Fruit fly (Drosophila melanogaster) whole organism, embryonic: ENCODE data around the gene Mvd.

Experiments
- Aef1 ChIP-seq: fragments of 200-800 bp; sonication (Bioruptor generic); IDR thresholded peaks from 3 replicates; pipeline ENCODE4 v1.3.6; 2022; ENCODE audit warnings: missing biosample characterization, missing genetic modification characterization
- CG1024 ChIP-seq: fragments of 200-800 bp; sonication (Bioruptor generic); IDR thresholded peaks from 2 replicates; pipeline ENCODE4 v1.3.6; 2022; ENCODE audit warnings: missing biosample characterization, missing genetic modification characterization
- CG11456 ChIP-seq: fragments of 200-800 bp; sonication (Bioruptor generic); IDR thresholded peaks from 3 replicates; pipeline ENCODE4 v1.3.6; 2022; ENCODE audit warnings: missing biosample characterization, missing genetic modification characterization
- CG12071 ChIP-seq: fragments of 200-800 bp; sonication (Bioruptor generic); optimal IDR thresholded peaks from 3 replicates; lab custom pipeline; 2018; ENCODE audit warnings: missing biosample characterization, mild to moderate bottlenecking, missing genetic modification characterization
- CG13287 ChIP-seq: fragments of 200-800 bp; sonication (Bioruptor generic); IDR thresholded peaks from 2 replicates; pipeline ENCODE4 v1.3.6; 2022; ENCODE audit warnings: missing biosample characterization, missing genetic modification characterization; ENCODE audit not compliant: partially characterized antibody
- CG16863 ChIP-seq: fragments of 200-800 bp; sonication (Bioruptor generic); optimal IDR thresholded peaks from 3 replicates; lab custom pipeline; 2016; ENCODE audit warnings: missing biosample characterization, missing genetic modification characterization
- CG2129 ChIP-seq: fragments of 200-800 bp; sonication (Bioruptor generic); IDR thresholded peaks from 2 replicates; pipeline ENCODE4 v1.3.6; 2022; ENCODE audit warnings: missing biosample characterization, missing genetic modification characterization; ENCODE audit not compliant: partially characterized antibody
- CG2202 ChIP-seq: fragments of 200-800 bp; sonication (Bioruptor generic); optimal IDR thresholded peaks from 2 replicates; lab custom pipeline; 2018; ENCODE audit warnings: missing biosample characterization, mild to moderate bottlenecking, missing genetic modification characterization
- CG42726 ChIP-seq: fragments of 200-800 bp; sonication (Bioruptor generic); IDR thresholded peaks from 2 replicates; pipeline ENCODE4 v1.3.6; 2022; ENCODE audit warnings: missing biosample characterization, missing genetic modification characterization; ENCODE audit not compliant: partially characterized antibody
- CG4360 ChIP-seq: fragments of 200-800 bp; sonication (Bioruptor generic); IDR thresholded peaks from 2 replicates; pipeline ENCODE4 v1.3.6; 2022; ENCODE audit warnings: missing biosample characterization, missing genetic modification characterization
- CG4854 ChIP-seq: fragments of 200-800 bp; sonication (Bioruptor generic); optimal IDR thresholded peaks from 2 replicates; lab custom pipeline; 2016; ENCODE audit warnings: missing biosample characterization, missing genetic modification characterization, inconsistent platforms
- CG7963 ChIP-seq: fragments of 200-800 bp; sonication (Bioruptor generic); IDR thresholded peaks from 3 replicates; pipeline ENCODE4 v1.3.6; 2022; ENCODE audit warnings: missing biosample characterization, missing genetic modification characterization; ENCODE audit not compliant: partially characterized antibody
- CG8290 ChIP-seq, 3 experiments: fragments of 200-800 bp; sonication (Bioruptor generic); optimal IDR thresholded peaks; 2 replicates each; lab custom pipeline; 2016 to 2019; ENCODE audit warnings: missing biosample characterization in 3 of 3, missing genetic modification characterization in 3 of 3, mild to moderate bottlenecking in 2 of 3, moderate library complexity in 1 of 3
- CG8359 ChIP-seq: fragments of 200-800 bp; sonication (Bioruptor generic); optimal IDR thresholded peaks from 2 replicates; lab custom pipeline; 2017; ENCODE audit warnings: missing biosample characterization, mild to moderate bottlenecking, missing genetic modification characterization, borderline replicate concordance
- Camta ChIP-seq: fragments of 200-800 bp; sonication (Bioruptor generic); optimal IDR thresholded peaks from 2 replicates; lab custom pipeline; 2016; ENCODE audit warnings: missing biosample characterization, missing genetic modification characterization
- D19B ChIP-seq: fragments of 200-800 bp; sonication (Bioruptor generic); optimal IDR thresholded peaks from 2 replicates; lab custom pipeline; 2017; ENCODE audit warnings: missing biosample characterization, mild to moderate bottlenecking, missing genetic modification characterization
- Fer1 ChIP-seq: fragments of 200-800 bp; sonication (Bioruptor generic); optimal IDR thresholded peaks from 2 replicates; lab custom pipeline; 2017; ENCODE audit warnings: missing biosample characterization, mild to moderate bottlenecking, missing genetic modification characterization
- Hand ChIP-seq: fragments of 200-800 bp; sonication (Bioruptor generic); optimal IDR thresholded peaks from 2 replicates; lab custom pipeline; 2017; ENCODE audit warnings: mild to moderate bottlenecking, missing biosample characterization, missing genetic modification reagents, missing genetic modification characterization
- Hr78 ChIP-seq, 2 experiments: fragments of 200-800 bp in 1 of 2; fragments of >200 bp in 1 of 2; sonication (Bioruptor generic) in 1 of 2; optimal IDR thresholded peaks; 2 replicates each; lab custom pipeline; 2017 to 2019; ENCODE audit warnings: missing biosample characterization in 2 of 2, missing genetic modification characterization in 2 of 2, mild to moderate bottlenecking in 1 of 2, moderate library complexity in 1 of 2
- MBD-R2 ChIP-seq: fragments of 200-800 bp; sonication (Bioruptor generic); IDR thresholded peaks from 2 replicates; pipeline ENCODE4 v1.3.6; 2022; ENCODE audit warnings: missing biosample characterization, missing genetic modification characterization
- MESR4 ChIP-seq: fragments of 200-800 bp; sonication (Bioruptor generic); optimal IDR thresholded peaks from 2 replicates; lab custom pipeline; 2018; ENCODE audit warnings: missing biosample characterization, mild to moderate bottlenecking, missing genetic modification characterization, moderate library complexity
- Med ChIP-seq: fragments of 200-800 bp; sonication (Bioruptor generic); peaks from one replicate; lab custom pipeline; 2016; ENCODE audit warnings: missing biosample characterization, missing genetic modification characterization, mild to moderate bottlenecking, inconsistent platforms, moderate library complexity
- Mes4 ChIP-seq: fragments of 200-800 bp; sonication (Bioruptor generic); optimal IDR thresholded peaks from 2 replicates; lab custom pipeline; 2016; ENCODE audit warnings: missing biosample characterization, missing genetic modification characterization
- Opbp ChIP-seq: fragments of 200-800 bp; sonication (Bioruptor generic); IDR thresholded peaks from 3 replicates; pipeline ENCODE4 v1.3.6; 2022; ENCODE audit warnings: missing biosample characterization, missing genetic modification characterization; ENCODE audit not compliant: partially characterized antibody
- Rfx ChIP-seq: fragments of 200-800 bp; sonication (Bioruptor generic); IDR thresholded peaks from 2 replicates; pipeline ENCODE4 v1.3.6; 2022; ENCODE audit warnings: missing biosample characterization, missing genetic modification characterization
- Scr ChIP-seq: fragments of 200-800 bp; sonication (Bioruptor generic); IDR thresholded peaks from 2 replicates; pipeline ENCODE4 v1.3.6; 2022; ENCODE audit warnings: missing biosample characterization, missing genetic modification characterization; ENCODE audit not compliant: partially characterized antibody
- Sin3A ChIP-seq: fragments of >200 bp; optimal IDR thresholded peaks from 2 replicates; lab custom pipeline; 2018
- Sry-δ ChIP-seq: fragments of 200-800 bp; sonication (Bioruptor generic); optimal IDR thresholded peaks from 2 replicates; lab custom pipeline; 2016; ENCODE audit warnings: missing biosample characterization, missing genetic modification characterization
- Stat92E ChIP-seq, 3 experiments: fragments of >200 bp in 2 of 3; fragments of 200-800 bp in 1 of 3; sonication (Bioruptor generic) in 1 of 3; optimal IDR thresholded peaks; 2 replicates each; lab custom pipeline; 2017 to 2019; ENCODE audit warnings: missing biosample characterization in 3 of 3, missing genetic modification characterization in 3 of 3, mild to moderate bottlenecking in 1 of 3, moderate library complexity in 1 of 3
- abd-A ChIP-seq: fragments of 200-800 bp; sonication (Bioruptor generic); optimal IDR thresholded peaks from 3 replicates; lab custom pipeline; 2019; ENCODE audit warnings: missing biosample characterization, mild to moderate bottlenecking, missing genetic modification characterization, moderate library complexity
- amos ChIP-seq: fragments of 200-800 bp; sonication (Bioruptor generic); IDR thresholded peaks from 2 replicates; pipeline ENCODE4 v1.3.6; 2022; ENCODE audit warnings: missing biosample characterization, missing genetic modification characterization; ENCODE audit not compliant: partially characterized antibody
- ap ChIP-seq: fragments of 200-800 bp; sonication (Bioruptor generic); IDR thresholded peaks from 2 replicates; pipeline ENCODE4 v1.3.6; 2022; ENCODE audit warnings: missing biosample characterization, missing genetic modification characterization
- btn ChIP-seq: fragments of 200-800 bp; sonication (Bioruptor generic); optimal IDR thresholded peaks from 2 replicates; lab custom pipeline; 2016; ENCODE audit warnings: missing biosample characterization, missing genetic modification characterization
- chinmo ChIP-seq: fragments of 200-800 bp; sonication (Bioruptor generic); IDR thresholded peaks from 4 replicates; pipeline ENCODE4 v1.3.6; 2022; ENCODE audit warnings: missing biosample characterization, missing genetic modification characterization; ENCODE audit not compliant: partially characterized antibody
- fd3F ChIP-seq: fragments of 200-800 bp; sonication (Bioruptor generic); optimal IDR thresholded peaks from 2 replicates; lab custom pipeline; 2018; ENCODE audit warnings: missing biosample characterization, mild to moderate bottlenecking, missing genetic modification characterization, moderate library complexity
- fd64A ChIP-seq: fragments of 200-800 bp; sonication (Bioruptor generic); optimal IDR thresholded peaks from 3 replicates; lab custom pipeline; 2018; ENCODE audit warnings: missing biosample characterization, mild to moderate bottlenecking, missing genetic modification characterization
- gfzf ChIP-seq: fragments of 200-800 bp; sonication (Bioruptor generic); optimal IDR thresholded peaks from 2 replicates; lab custom pipeline; 2016; ENCODE audit warnings: missing biosample characterization, mild to moderate bottlenecking, missing genetic modification characterization, moderate library complexity
- jigr1 ChIP-seq: fragments of 200-800 bp; sonication (Bioruptor generic); IDR thresholded peaks from 3 replicates; pipeline ENCODE4 v1.3.6; 2022; ENCODE audit warnings: missing biosample characterization, missing genetic modification characterization
- mld ChIP-seq: fragments of 200-800 bp; sonication (Bioruptor generic); IDR thresholded peaks from 3 replicates; pipeline ENCODE4 v1.3.6; 2022; ENCODE audit warnings: missing biosample characterization, missing genetic modification characterization; ENCODE audit not compliant: partially characterized antibody
- nerfin-2 ChIP-seq: fragments of 200-800 bp; sonication (Bioruptor generic); IDR thresholded peaks from 2 replicates; pipeline ENCODE4 v1.3.6; 2022; ENCODE audit warnings: missing biosample characterization, missing genetic modification characterization; ENCODE audit not compliant: partially characterized antibody
- nom ChIP-seq: fragments of 200-800 bp; sonication (Bioruptor generic); optimal IDR thresholded peaks from 2 replicates; lab custom pipeline; 2017; ENCODE audit warnings: missing biosample characterization, missing genetic modification characterization, mild to moderate bottlenecking, moderate library complexity, missing genetic modification reagents
- slbo ChIP-seq: fragments of 200-800 bp; sonication (Bioruptor generic); IDR thresholded peaks from 2 replicates; pipeline ENCODE4 v1.3.6; 2022; ENCODE audit warnings: missing biosample characterization, missing genetic modification characterization
- ssp ChIP-seq: fragments of 200-800 bp; sonication (Bioruptor generic); IDR thresholded peaks from 2 replicates; pipeline ENCODE4 v1.3.6; 2022; ENCODE audit warnings: missing biosample characterization, missing genetic modification characterization
- tna ChIP-seq: fragments of 200-800 bp; sonication (Bioruptor generic); IDR thresholded peaks from 2 replicates; pipeline ENCODE4 v1.3.6; 2022; ENCODE audit warnings: missing biosample characterization, missing genetic modification characterization; ENCODE audit not compliant: partially characterized antibody
- unc-4 ChIP-seq: fragments of 200-800 bp; sonication (Bioruptor generic); IDR thresholded peaks from 2 replicates; pipeline ENCODE4 v1.3.6; 2022; ENCODE audit warnings: missing biosample characterization, missing genetic modification characterization; ENCODE audit not compliant: partially characterized antibody

The Mvd gene

dm6 chrX:15788235-15789187 is 39.5 kb downstream of the Mvd start, which contains the start of gene Rhp (continued):
- TF ChIP-seq CG4854 (GFP tag; lab: Kevin White, UChicago), result no peak
- TF ChIP-seq CG4360 (GFP tag; lab: Robert Waterston, UW), result no peak
- TF ChIP-seq abd-A (tag; lab: Kevin White, UChicago), result no peak
- no peak for TF ChIP-seq Sry-δ (GFP tag; lab: Kevin White, UChicago)
- peak; percentile 76 for TF ChIP-seq Med (GFP tag; lab: Kevin White, UChicago)
- TF ChIP-seq Fer1, result peak; percentile 66
- peak; percentile 35 for TF ChIP-seq fd64A
- TF ChIP-seq Stat92E (GFP tag; optimal IDR thresholded peaks at IDR 0.05; lab: Kevin White, UChicago), result no peak
- no peak for TF ChIP-seq Aef1
- peak; percentile 25 for TF ChIP-seq CG8359 (GFP tag; lab: Kevin White, UChicago)
- peak; percentile 58 for TF ChIP-seq fd3F (GFP tag; lab: Kevin White, UChicago)
- no peak for TF ChIP-seq D19B (GFP tag; lab: Kevin White, UChicago)
- peak; percentile 69 for TF ChIP-seq CG12071
- TF ChIP-seq btn (GFP tag; lab: Kevin White, UChicago), result no peak
- TF ChIP-seq CG2129 (GFP tag; lab: Robert Waterston, UW), result no peak
- no peak for TF ChIP-seq Camta (GFP tag; lab: Kevin White, UChicago)
- peak; percentile 4 for TF ChIP-seq CG16863 (GFP tag; lab: Kevin White, UChicago)
- TF ChIP-seq CG2202 (tag; lab: Kevin White, UChicago), result peak; percentile 39
- no peak for TF ChIP-seq jigr1 (GFP tag; lab: Robert Waterston, UW)
- no peak for TF ChIP-seq Hand (GFP tag; lab: Kevin White, UChicago)
- no peak for TF ChIP-seq ap (GFP tag; lab: Robert Waterston, UW)
- TF ChIP-seq nom, result peak; percentile 90
- TF ChIP-seq Mes4 (GFP tag; lab: Kevin White, UChicago), result no peak
- TF ChIP-seq, all 482 proteins: peak for 136

- peak; percentile 8 for TF ChIP-seq MESR4 (GFP tag; lab: Kevin White, UChicago)
- TF ChIP-seq CG13287 (GFP tag; lab: Robert Waterston, UW), result peak; percentile 89
- TF ChIP-seq tna (GFP tag; lab: Robert Waterston, UW), result peak; percentile 86
- peak; percentile 92 for TF ChIP-seq Scr (GFP tag; lab: Robert Waterston, UW)
- TF ChIP-seq slbo, result peak; percentile 39; the same call in 1 of the 2 replicates
- peak; percentile 93 for TF ChIP-seq amos
- peak in 1 of 2 experiments; percentile 58 for TF ChIP-seq Hr78 (GFP tag; optimal IDR thresholded peaks at IDR 0.05; lab: Kevin White, UChicago)
- peak; percentile 85 for TF ChIP-seq CG7963 (GFP tag; lab: Robert Waterston, UW)
- TF ChIP-seq unc-4 (GFP tag; lab: Robert Waterston, UW), result peak; percentile 85
- TF ChIP-seq Sin3A (lab: Kevin White, UChicago), result peak; percentile 15
- TF ChIP-seq CG8290 (GFP tag; optimal IDR thresholded peaks at IDR 0.05; lab: Kevin White, UChicago), result peak; percentile 74
- peak in 1 of 2 experiments; percentile 63 for TF ChIP-seq CG8290 (tag; optimal IDR thresholded peaks at IDR 0.05; lab: Kevin White, UChicago)
- TF ChIP-seq chinmo (GFP tag; lab: Robert Waterston, UW), result peak; percentile 86; the same call in 1 of the 4 replicates
- TF ChIP-seq Rfx (GFP tag; lab: Robert Waterston, UW), result 0 out of 2 replicates have a peak, but pooled peaks have one; percentile 27
- peak; percentile 82 for TF ChIP-seq mld (GFP tag; lab: Robert Waterston, UW)
- TF ChIP-seq ssp, result peak; percentile 98
- peak; percentile 2 for TF ChIP-seq gfzf
- peak; percentile 3 for TF ChIP-seq Med (GFP tag; lab: Kevin White, UChicago)
- TF ChIP-seq CG42726 (GFP tag; lab: Robert Waterston, UW), result peak; percentile 87
- TF ChIP-seq CG11456 (GFP tag; lab: Robert Waterston, UW), result peak; percentile 51; the same call in 1 of the 3 replicates
- peak; percentile 88 for TF ChIP-seq nerfin-2 (GFP tag; lab: Robert Waterston, UW)
- peak; percentile 88 for TF ChIP-seq Opbp (GFP tag; lab: Robert Waterston, UW)
- peak; percentile 78 for TF ChIP-seq CG1024 (GFP tag; lab: Robert Waterston, UW)
- peak; percentile 31; the same call in 1 of the 2 replicates for TF ChIP-seq MBD-R2 (GFP tag; lab: Robert Waterston, UW)
Measured at dm6 chrX:15795951-15796443, 47.0 kb downstream of the Mvd start, which contains the start of gene sordd1. sordd1 (minus strand) TSS chrX:15796028.
